Worm (Caenorhabditis elegans): ENCODE data around the gene hpx-2.

DNA sequence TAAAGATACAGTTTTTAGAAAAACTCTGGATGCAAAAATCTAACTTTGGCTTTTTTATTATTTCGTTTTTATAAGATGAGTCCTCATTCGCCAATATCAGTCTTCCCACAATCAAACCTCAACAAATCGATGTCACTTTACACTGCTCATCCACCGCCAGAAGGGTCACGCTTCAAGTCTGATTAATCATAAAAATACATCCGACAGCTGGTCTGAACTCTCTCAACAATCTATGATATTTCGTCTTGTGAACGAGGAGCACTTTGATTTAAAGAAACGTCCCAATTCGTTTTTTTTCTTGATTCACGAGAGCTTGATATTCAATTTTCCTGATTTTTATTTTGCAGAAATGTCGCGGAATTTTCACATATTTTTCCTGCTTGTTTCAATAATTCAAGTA is 22.4 kb upstream of the hpx-2 start, which contains the start of gene nrf-5:
- TF ChIP-seq unc-130 (GFP tag; optimal IDR thresholded peaks at IDR 0.05) (no peak), B0336.3 (GFP tag; IDR thresholded peaks at IDR 0.05) (no peak), ztf-18 (tag; optimal IDR thresholded peaks at IDR 0.05) (no peak), fkh-3 (tag; optimal IDR thresholded peaks at IDR 0.05) (no peak), let-607 (tag; optimal IDR thresholded peaks at IDR 0.05) (no peak), ceh-100 (GFP tag; IDR thresholded peaks at IDR 0.05) (no peak), snpc-4 (GFP tag; optimal IDR thresholded peaks at IDR 0.05) (no peak), snpc-4 (tag; optimal IDR thresholded peaks at IDR 0.05) (no peak), snpc-1.3 (tag; optimal IDR thresholded peaks at IDR 0.05; ENCODE audit: insufficient read depth) (no peak), ztf-25 (GFP tag; IDR thresholded peaks at IDR 0.05) (no peak), B0019.2 (GFP tag; conservative IDR thresholded peaks at IDR 0.05) (no peak), sdz-38 (tag; optimal IDR thresholded peaks at IDR 0.05) (no peak), F57C9.4 (tag; optimal IDR thresholded peaks at IDR 0.05) (no peak)
